Comparison of ENCODE assay signal across 3 worm cellular contexts in the genomic region with DNA sequence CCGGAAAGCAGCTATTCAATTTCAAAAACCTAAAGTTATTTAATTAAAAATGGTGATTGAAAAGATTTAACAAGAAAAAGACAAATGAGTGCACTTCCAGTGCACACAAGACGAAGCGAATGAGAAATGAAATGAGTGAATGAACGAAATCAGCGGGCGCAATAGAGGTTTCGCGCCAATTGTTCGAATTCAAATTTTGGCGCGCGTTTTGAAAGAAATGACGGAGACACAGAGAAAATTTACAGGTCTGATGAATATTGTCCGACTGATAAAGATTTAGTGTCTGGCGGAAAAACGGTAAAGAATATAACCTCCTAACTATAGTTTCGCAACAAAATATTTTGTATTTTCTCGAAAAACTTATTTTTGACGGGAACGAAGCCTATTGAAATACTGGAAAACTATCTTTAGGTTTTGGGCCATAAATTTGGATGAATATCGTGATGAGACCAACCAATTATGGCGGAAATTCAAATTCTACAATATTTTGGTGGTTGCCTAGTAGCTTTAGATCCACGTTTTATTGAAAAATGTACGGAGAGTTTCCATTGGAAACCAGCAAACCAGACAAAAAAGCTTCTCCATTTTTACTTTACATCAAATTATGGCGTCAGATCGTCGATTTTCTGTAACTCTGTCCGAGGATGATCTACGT.
TF ChIP-seq lines count a peak whose summit lies in the region.

A gene (plus strand): TSS at position 605 of the 655 bp plus-strand sequence.

TF ChIP-seq in whole organism, L1 larva, 84 proteins besides CTCF, POLR2A, EP300 and RAD21:
- no peak for TF ChIP-seq nhr-76 (tag; optimal IDR thresholded peaks at IDR 0.05; lab: Kevin White, UChicago)
- TF ChIP-seq mep-1 (tag; optimal IDR thresholded peaks at IDR 0.05; lab: Kevin White, UChicago): no peak
- TF ChIP-seq unc-86 (tag; optimal IDR thresholded peaks at IDR 0.05; lab: Kevin White, UChicago): no peak
- no peak for TF ChIP-seq sptf-1 (tag; optimal IDR thresholded peaks at IDR 0.05; lab: Kevin White, UChicago)
- no peak for TF ChIP-seq hpl-2 (GFP tag; optimal IDR thresholded peaks at IDR 0.05; lab: Kevin White, UChicago)
- no peak for TF ChIP-seq pax-3 (tag; optimal IDR thresholded peaks at IDR 0.05; lab: Kevin White, UChicago)
- TF ChIP-seq dpl-1 (GFP tag; optimal IDR thresholded peaks at IDR 0.05; lab: Kevin White, UChicago): peak; percentile 64 to 72 (median 65)
- TF ChIP-seq pag-3 (tag; optimal IDR thresholded peaks at IDR 0.05; lab: Kevin White, UChicago; ENCODE audit: borderline replicate concordance, insufficient read depth): no peak
- TF ChIP-seq efl-1 (optimal IDR thresholded peaks at IDR 0.05; lab: Kevin White, UChicago): peak in 1 of 2 experiments; percentile 53
- peak; percentile 68 to 96 for TF ChIP-seq efl-1 (GFP tag; optimal IDR thresholded peaks at IDR 0.05 in 1 of 2; lab: Kevin White, UChicago)
- peak in 1 of 6 experiments; percentile 4 for TF ChIP-seq elt-3 (tag; optimal IDR thresholded peaks at IDR 0.05; lab: Kevin White, UChicago)
- TF ChIP-seq F16B12.6 (tag; optimal IDR thresholded peaks at IDR 0.05; lab: Kevin White, UChicago): no peak
- peak; percentile 8 for TF ChIP-seq blmp-1 (tag; optimal IDR thresholded peaks at IDR 0.05; lab: Kevin White, UChicago)
- peak; percentile 11 to 42 for TF ChIP-seq lin-35 (GFP tag; optimal IDR thresholded peaks at IDR 0.05; lab: Kevin White, UChicago)
- no peak for TF ChIP-seq fkh-8 (tag; optimal IDR thresholded peaks at IDR 0.05; lab: Kevin White, UChicago)
- TF ChIP-seq ceh-63 (GFP tag; optimal IDR thresholded peaks at IDR 0.05; lab: Kevin White, UChicago): no peak
- no peak for TF ChIP-seq pqm-1 (tag; optimal IDR thresholded peaks at IDR 0.05; lab: Kevin White, UChicago)
- no peak for TF ChIP-seq hlh-17 (GFP tag; optimal IDR thresholded peaks at IDR 0.05; lab: Kevin White, UChicago; ENCODE audit: borderline replicate concordance)
- TF ChIP-seq ceh-8 (GFP tag; optimal IDR thresholded peaks at IDR 0.05; lab: Kevin White, UChicago): no peak

TF ChIP-seq in whole organism, L4 larva, 104 proteins besides CTCF, POLR2A, EP300 and RAD21:
- TF ChIP-seq dpl-1 (GFP tag; optimal IDR thresholded peaks at IDR 0.05; lab: Kevin White, UChicago) (peak; percentile 41), nhr-10 (tag; optimal IDR thresholded peaks at IDR 0.05; lab: Kevin White, UChicago) (no peak), mxl-3 (GFP tag; optimal IDR thresholded peaks at IDR 0.05; lab: Kevin White, UChicago) (no peak)

TF ChIP-seq in whole organism, young adult, 124 proteins besides CTCF, POLR2A, EP300 and RAD21:
- peak; percentile 80 for TF ChIP-seq hsf-1 (GFP tag; IDR thresholded peaks at IDR 0.05; lab: Robert Waterston, UW)
- TF ChIP-seq D2030.7 (GFP tag; IDR thresholded peaks at IDR 0.05; lab: Robert Waterston, UW): peak; percentile 55
- TF ChIP-seq let-607 (tag; optimal IDR thresholded peaks at IDR 0.05; lab: Kevin White, UChicago): no peak
- peak; percentile 3 for TF ChIP-seq tlf-1 (GFP tag; optimal IDR thresholded peaks at IDR 0.05; lab: Kevin White, UChicago)
- TF ChIP-seq ceh-91 (GFP tag; IDR thresholded peaks at IDR 0.05; lab: Robert Waterston, UW): peak; percentile 74
- peak; percentile 88 for TF ChIP-seq xnd-1 (tag; optimal IDR thresholded peaks at IDR 0.05; lab: Kevin White, UChicago)
- peak; percentile 7 for TF ChIP-seq hrde-1 (tag; optimal IDR thresholded peaks at IDR 0.05; lab: Kevin White, UChicago; ENCODE audit: borderline replicate concordance)
- peak; percentile 58; the same call in 1 of the 2 replicates for TF ChIP-seq Y53G8AR.9 (GFP tag; conservative IDR thresholded peaks at IDR 0.05; lab: Robert Waterston, UW)
- no peak for TF ChIP-seq attf-6 (GFP tag; IDR thresholded peaks at IDR 0.05; lab: Robert Waterston, UW)
- TF ChIP-seq efl-1 (GFP tag; optimal IDR thresholded peaks at IDR 0.05; lab: Kevin White, UChicago): peak; percentile 91
- no peak for TF ChIP-seq aptf-3 (GFP tag; IDR thresholded peaks at IDR 0.05; lab: Robert Waterston, UW)
- TF ChIP-seq F33H1.4 (GFP tag; IDR thresholded peaks at IDR 0.05; lab: Robert Waterston, UW): peak; percentile 60
- TF ChIP-seq F49E8.2 (tag; optimal IDR thresholded peaks at IDR 0.05; lab: Kevin White, UChicago; ENCODE audit: insufficient read depth): no peak
- 0 out of 2 replicates have a peak, but pooled peaks have one; percentile 10 for TF ChIP-seq lin-26 (GFP tag; IDR thresholded peaks at IDR 0.05; lab: Robert Waterston, UW)
- TF ChIP-seq dpl-1 (GFP tag; optimal IDR thresholded peaks at IDR 0.05; lab: Kevin White, UChicago): peak; percentile 67
- TF ChIP-seq lsl-1 (GFP tag; optimal IDR thresholded peaks at IDR 0.05; lab: Kevin White, UChicago): peak; percentile 51
- TF ChIP-seq lin-54 (GFP tag; optimal IDR thresholded peaks at IDR 0.05; lab: Kevin White, UChicago): peak; percentile 74
- peak; percentile 17 for TF ChIP-seq unc-130 (GFP tag; optimal IDR thresholded peaks at IDR 0.05; lab: Kevin White, UChicago)
- TF ChIP-seq hmg-1.2 (GFP tag; IDR thresholded peaks at IDR 0.05; lab: Robert Waterston, UW): 0 out of 2 replicates have a peak, but pooled peaks have one; percentile 18
- peak; percentile 98 for TF ChIP-seq madf-6 (GFP tag; IDR thresholded peaks at IDR 0.05; lab: Robert Waterston, UW)
- peak; percentile 79 for TF ChIP-seq snpc-3.4 (tag; optimal IDR thresholded peaks at IDR 0.05; lab: Kevin White, UChicago)
- TF ChIP-seq ztf-3 (GFP tag; optimal IDR thresholded peaks at IDR 0.05; lab: Kevin White, UChicago): no peak
- peak; percentile 89 for TF ChIP-seq madf-8 (GFP tag; conservative IDR thresholded peaks at IDR 0.05; lab: Robert Waterston, UW)
- TF ChIP-seq ztf-22 (GFP tag; optimal IDR thresholded peaks at IDR 0.05; lab: Kevin White, UChicago): no peak
- peak; percentile 83 for TF ChIP-seq madf-3 (GFP tag; IDR thresholded peaks at IDR 0.05; lab: Robert Waterston, UW)
- no peak for TF ChIP-seq ztf-25 (GFP tag; IDR thresholded peaks at IDR 0.05; lab: Robert Waterston, UW)
- TF ChIP-seq snpc-4 (GFP tag; optimal IDR thresholded peaks at IDR 0.05; lab: Kevin White, UChicago): no peak
- TF ChIP-seq snpc-4 (tag; optimal IDR thresholded peaks at IDR 0.05; lab: Kevin White, UChicago): peak in 1 of 4 experiments; percentile 12
